Worm (Caenorhabditis elegans) whole organism, L4 larva: Measurements from ENCODE around the gene dsl-6.

Experiments
- F10B5.3 ChIP-seq: sonication (generic microtip); optimal IDR thresholded peaks from 2 replicates; lab custom pipeline; 2016; ENCODE audit warnings: mild to moderate bottlenecking, missing genetic modification characterization, missing compliant biosample characterization
- F44E2.7 ChIP-seq: fragments of 200-800 bp; sonication (Bioruptor generic); IDR thresholded peaks from 2 replicates; pipeline ENCODE4 v2.1.2; 2022; ENCODE audit warnings: missing genetic modification characterization, missing compliant biosample characterization
- T20F7.1 ChIP-seq: fragments of 200-800 bp; sonication (Bioruptor generic); optimal IDR thresholded peaks from 2 replicates; lab custom pipeline; 2018; ENCODE audit warnings: mild to moderate bottlenecking, missing genetic modification characterization, missing compliant biosample characterization
- Y105C5A.15 ChIP-seq: fragments of 200-800 bp; sonication (Bioruptor generic); IDR thresholded peaks from 2 replicates; pipeline ENCODE4 v1.3.6; 2022; ENCODE audit warnings: missing genetic modification characterization, missing compliant biosample characterization
- Y75B8A.6 ChIP-seq: fragments of 200-800 bp; sonication (Bioruptor generic); IDR thresholded peaks from 2 replicates; pipeline ENCODE4 v1.3.6; 2022; ENCODE audit warnings: missing genetic modification reagents, missing genetic modification characterization, missing compliant biosample characterization
- ZK546.5 ChIP-seq, 2 experiments: sonication (generic microtip); optimal IDR thresholded peaks; 2 replicates each; lab custom pipeline; 2017; ENCODE audit warnings: missing biosample characterization in 2 of 2, missing genetic modification characterization in 2 of 2
- ceh-20 ChIP-seq: fragments of 200-800 bp; sonication (Bioruptor generic); IDR thresholded peaks from 2 replicates; pipeline ENCODE4 v1.3.6; 2022; ENCODE audit warnings: missing genetic modification reagents, missing genetic modification characterization, missing compliant biosample characterization
- ceh-44 ChIP-seq: fragments of 200-800 bp; sonication (Bioruptor generic); IDR thresholded peaks from 2 replicates; pipeline ENCODE4 v1.3.6; 2022; ENCODE audit warnings: missing genetic modification reagents, missing genetic modification characterization, missing compliant biosample characterization
- ceh-62 ChIP-seq: sonication (generic microtip); optimal IDR thresholded peaks from 2 replicates; lab custom pipeline; 2017; ENCODE audit warnings: missing biosample characterization, missing genetic modification characterization
- cey-2 ChIP-seq: sonication (generic microtip); optimal IDR thresholded peaks from 3 replicates; lab custom pipeline; 2017; ENCODE audit warnings: missing genetic modification characterization, mild to moderate bottlenecking, missing compliant biosample characterization, antibody characterized with exemption, borderline replicate concordance; ENCODE audit not compliant: insufficient read depth
- daf-16 ChIP-seq, 3 experiments: sonication (generic microtip); optimal IDR thresholded peaks; 2 replicates each; lab custom pipeline; 2016 to 2017; ENCODE audit warnings: missing genetic modification characterization in 3 of 3, missing genetic modification reagents in 3 of 3, mild to moderate bottlenecking in 2 of 3, missing compliant biosample characterization in 2 of 3, missing biosample characterization in 1 of 3, moderate library complexity in 1 of 3
- dpl-1 ChIP-seq: fragments of 150-350 bp; optimal IDR thresholded peaks from 2 replicates; lab custom pipeline; 2014; ENCODE audit warnings: missing biosample characterization, missing genetic modification reagents, missing genetic modification characterization
- duxl-1 ChIP-seq: sonication (generic microtip); optimal IDR thresholded peaks from 2 replicates; lab custom pipeline; 2016; ENCODE audit warnings: mild to moderate bottlenecking, missing genetic modification characterization, moderate library complexity, missing compliant biosample characterization; ENCODE audit not compliant: poor library complexity
- dve-1 ChIP-seq: sonication (generic microtip); optimal IDR thresholded peaks from 2 replicates; lab custom pipeline; 2017; ENCODE audit warnings: antibody characterized with exemption, mild to moderate bottlenecking, missing genetic modification characterization, missing compliant biosample characterization; ENCODE audit not compliant: insufficient read depth
- hif-1 ChIP-seq, 2 experiments: sonication (generic microtip); optimal IDR thresholded peaks; 2 replicates each; lab custom pipeline; 2016 to 2017; ENCODE audit warnings: missing compliant biosample characterization in 2 of 2, missing genetic modification characterization in 2 of 2, missing genetic modification reagents in 2 of 2, missing genotype in 2 of 2, mild to moderate bottlenecking in 1 of 2
- hlh-30 ChIP-seq: sonication (generic microtip); optimal IDR thresholded peaks from 2 replicates; lab custom pipeline; 2017; ENCODE audit warnings: antibody characterized with exemption, mild to moderate bottlenecking, missing genetic modification characterization, missing compliant biosample characterization; ENCODE audit not compliant: insufficient read depth
- hmg-1.1 ChIP-seq: fragments of 200-800 bp; sonication (Bioruptor generic); IDR thresholded peaks from 2 replicates; pipeline ENCODE4 v1.3.6; 2022; ENCODE audit warnings: missing genetic modification reagents, missing genetic modification characterization, missing compliant biosample characterization
- jun-1 ChIP-seq: fragments of 150-350 bp; optimal IDR thresholded peaks from 2 replicates; lab custom pipeline; 2014; ENCODE audit warnings: missing biosample characterization, missing genetic modification reagents, missing genetic modification characterization
- mdt-29 ChIP-seq: fragments of 200-800 bp; sonication (Bioruptor generic); IDR thresholded peaks from 2 replicates; pipeline ENCODE4 v1.3.6; 2022; ENCODE audit warnings: missing genetic modification reagents, missing genetic modification characterization, missing compliant biosample characterization
- mep-1 ChIP-seq: fragments of 150-350 bp; sonication (generic microtip); optimal IDR thresholded peaks from 3 replicates; lab custom pipeline; 2014; ENCODE audit warnings: missing biosample characterization, missing genetic modification characterization
- nhr-10 ChIP-seq: fragments of 150-350 bp; optimal IDR thresholded peaks from 2 replicates; lab custom pipeline; 2014; ENCODE audit warnings: missing biosample characterization, missing genetic modification characterization
- nhr-11 ChIP-seq: fragments of 150-350 bp; optimal IDR thresholded peaks from 2 replicates; lab custom pipeline; 2014; ENCODE audit warnings: missing biosample characterization, missing genetic modification characterization
- nhr-42 ChIP-seq: fragments of 200-800 bp; sonication (Bioruptor generic); IDR thresholded peaks from 2 replicates; pipeline ENCODE4 v1.3.6; 2022; ENCODE audit warnings: missing genetic modification characterization, missing compliant biosample characterization
- set-16 ChIP-seq: fragments of 200-800 bp; sonication (Bioruptor generic); IDR thresholded peaks from 2 replicates; pipeline ENCODE4 v1.3.6; 2022; ENCODE audit warnings: missing genetic modification reagents, missing genetic modification characterization, missing compliant biosample characterization
- snpc-4 ChIP-seq: fragments of 150-350 bp; optimal IDR thresholded peaks from 2 replicates; lab custom pipeline; 2014; ENCODE audit warnings: missing biosample characterization, missing genetic modification characterization
- spr-1 ChIP-seq: sonication (generic microtip); optimal IDR thresholded peaks from 2 replicates; lab custom pipeline; 2016; ENCODE audit warnings: mild to moderate bottlenecking, missing genetic modification characterization, missing compliant biosample characterization
- spr-3 ChIP-seq: fragments of 200-800 bp; sonication (Bioruptor generic); optimal IDR thresholded peaks from 2 replicates; lab custom pipeline; 2018; ENCODE audit warnings: mild to moderate bottlenecking, missing genetic modification characterization, missing compliant biosample characterization
- unc-39 ChIP-seq: sonication (generic microtip); optimal IDR thresholded peaks from 2 replicates; lab custom pipeline; 2017; ENCODE audit warnings: missing biosample characterization, missing genetic modification characterization
- unc-62 ChIP-seq, 3 experiments: fragments of 150-350 bp in 1 of 3; sonication (generic microtip); optimal IDR thresholded peaks in 2 of 3; peaks in 1 of 3; 1 replicate in 1 of 3; 2 replicates in 2 of 3; lab custom pipeline; 2014 to 2017; ENCODE audit warnings: missing biosample characterization in 3 of 3, missing genetic modification characterization in 3 of 3, missing genetic modification reagents in 3 of 3, missing genotype in 1 of 3
- vab-7 ChIP-seq: fragments of 200-800 bp; sonication (Bioruptor generic); IDR thresholded peaks from 2 replicates; pipeline ENCODE4 v1.3.6; 2022; ENCODE audit warnings: missing genetic modification reagents, missing genetic modification characterization, missing compliant biosample characterization

The dsl-6 gene

DNA sequence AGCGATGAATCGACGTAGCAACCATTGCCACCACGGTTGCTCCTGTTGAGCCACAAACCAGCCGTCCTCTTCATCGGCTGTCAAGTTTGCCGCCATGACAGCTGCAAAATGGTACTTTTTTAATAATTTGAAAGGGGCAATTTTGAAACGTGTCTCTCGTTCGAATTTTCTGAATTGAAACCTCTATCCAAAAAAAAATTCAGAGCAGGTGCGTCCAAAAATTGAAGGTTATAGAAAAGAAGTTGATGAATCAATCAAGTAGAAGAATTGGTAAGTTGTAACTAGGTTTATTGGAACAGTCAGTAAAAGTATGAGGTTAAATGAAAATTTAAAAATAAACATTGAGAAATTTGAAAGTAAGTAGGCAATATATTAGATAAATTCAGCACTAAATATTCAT is 36.7 kb downstream of the dsl-6 start, which contains the start of gene T01G1.4:
Gene T01G1.4 (minus strand): TSS at position 101 of the 400 bp plus-strand sequence.
- TF ChIP-seq jun-1 (no peak), cey-2 (tag; lab: Kevin White, UChicago) (no peak), dve-1 (tag; lab: Kevin White, UChicago) (no peak), dpl-1 (GFP tag; lab: Kevin White, UChicago) (no peak), spr-3 (GFP tag; lab: Kevin White, UChicago) (no peak), hif-1 (tag; optimal IDR thresholded peaks at IDR 0.05; lab: Kevin White, UChicago) (no peak), spr-1 (tag; lab: Kevin White, UChicago) (no peak), Y105C5A.15 (GFP tag; lab: Robert Waterston, UW) (no peak), snpc-4 (no peak)

DNA sequence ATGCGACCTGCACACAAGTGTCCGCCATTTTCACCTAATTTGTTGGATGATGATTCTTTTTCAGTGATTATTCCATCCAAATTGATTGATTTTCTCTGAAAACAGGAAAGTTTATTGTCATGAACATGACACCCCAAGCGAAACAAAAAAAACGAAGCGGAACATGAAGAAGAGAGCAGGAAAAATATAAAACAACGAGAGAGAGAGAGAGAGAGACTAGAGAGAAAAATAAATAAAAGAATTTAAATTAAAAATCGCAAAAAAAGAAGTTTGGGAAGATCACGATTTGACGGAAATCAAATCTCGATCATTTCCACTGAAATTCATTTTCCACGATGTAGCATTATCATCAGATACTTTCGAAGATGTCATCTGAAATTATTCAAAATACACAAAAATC is 38.3 kb downstream of the dsl-6 start, which contains the start of gene klp-12:
Gene klp-12 (minus strand): TSS at position 101 of the 400 bp plus-strand sequence.
- TF ChIP-seq T20F7.1 (no peak), ceh-62 (no peak), duxl-1 (no peak), nhr-10 (tag; lab: Kevin White, UChicago) (no peak), spr-1 (tag; lab: Kevin White, UChicago) (no peak), nhr-42 (no peak), daf-16 (GFP tag; optimal IDR thresholded peaks at IDR 0.05; lab: Kevin White, UChicago) (no peak), daf-16 (tag; optimal IDR thresholded peaks at IDR 0.05; lab: Kevin White, UChicago) (no peak), unc-39 (tag; lab: Kevin White, UChicago) (no peak), F44E2.7 (GFP tag; lab: Robert Waterston, UW) (no peak), set-16 (GFP tag; lab: Robert Waterston, UW) (no peak), F10B5.3 (tag; lab: Kevin White, UChicago) (no peak), vab-7 (GFP tag; lab: Robert Waterston, UW) (no peak), mdt-29 (GFP tag; lab: Robert Waterston, UW) (no peak)

DNA sequence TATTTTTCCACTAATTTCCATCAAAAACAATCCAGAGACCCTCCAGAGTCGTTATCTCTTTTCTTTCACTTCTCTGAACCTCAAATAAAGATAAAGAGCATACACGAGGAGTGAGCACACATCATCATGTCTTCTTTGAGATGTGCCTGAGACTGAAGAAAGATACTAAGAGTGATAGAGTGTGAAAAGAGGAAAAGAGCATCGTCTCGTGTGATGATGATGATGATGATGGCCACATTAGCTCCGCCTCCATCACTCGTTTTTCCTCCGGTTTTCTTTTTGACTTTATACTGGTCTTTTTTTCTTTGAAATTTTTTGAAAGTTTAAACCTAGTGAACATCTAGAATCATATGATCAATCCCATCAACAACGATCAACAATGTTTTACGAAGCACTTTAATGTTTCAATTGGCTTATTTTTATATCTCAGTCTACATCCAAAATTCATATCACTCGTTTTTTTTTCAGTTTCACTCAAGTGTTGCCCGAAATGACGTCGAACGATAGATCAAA is 44.1 kb downstream of the dsl-6 start, which contains the start of gene T01G1.2:
Gene T01G1.2 (plus strand): TSS at position 463 of the 513 bp plus-strand sequence.
- TF ChIP-seq hlh-30 (tag; lab: Kevin White, UChicago) (peak; percentile 71), mep-1 (tag; lab: Kevin White, UChicago) (peak; percentile 11), daf-16 (GFP tag; optimal IDR thresholded peaks at IDR 0.05; lab: Kevin White, UChicago) (peak in 1 of 2 experiments; percentile 42), daf-16 (tag; optimal IDR thresholded peaks at IDR 0.05; lab: Kevin White, UChicago) (no peak), ceh-44 (GFP tag; lab: Robert Waterston, UW) (no peak), ceh-20 (peak; percentile 33; the same call in 1 of the 2 replicates), ZK546.5 (tag; optimal IDR thresholded peaks at IDR 0.05; lab: Kevin White, UChicago) (no peak), unc-62 (GFP tag; optimal IDR thresholded peaks at IDR 0.05 in 1 of 2; lab: Kevin White, UChicago) (peak in 1 of 2 experiments; percentile 10), unc-62 (tag; optimal IDR thresholded peaks at IDR 0.05; lab: Kevin White, UChicago) (no peak), Y75B8A.6 (GFP tag; lab: Robert Waterston, UW) (no peak), nhr-11 (tag; lab: Kevin White, UChicago) (peak; percentile 25)

DNA sequence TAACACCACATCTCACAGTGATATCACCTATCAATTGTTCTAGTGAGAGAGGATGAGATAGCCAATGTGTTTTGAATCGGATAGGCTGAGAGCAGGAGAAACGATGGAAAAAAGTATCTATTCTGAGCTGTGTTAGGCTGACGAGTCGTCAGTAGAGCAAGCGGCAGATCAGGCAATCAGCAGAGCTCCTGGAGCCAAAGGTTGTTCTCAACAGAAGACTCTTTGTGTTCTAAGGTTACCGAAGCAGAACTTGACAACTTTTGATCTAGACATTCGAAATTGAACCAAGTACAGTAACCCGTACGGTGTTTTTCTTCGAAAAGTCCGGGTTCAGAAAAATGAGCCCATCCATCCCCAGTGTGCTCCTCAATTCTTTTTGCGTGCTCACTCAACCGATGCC is 45.3 kb downstream of the dsl-6 start:
- 0 out of 2 replicates have a peak, but pooled peaks have one; percentile 5 for TF ChIP-seq set-16 (GFP tag; lab: Robert Waterston, UW)
- peak; percentile 24; the same call in 1 of the 2 replicates for TF ChIP-seq hmg-1.1 (GFP tag; lab: Robert Waterston, UW)
- TF ChIP-seq F44E2.7 (GFP tag; lab: Robert Waterston, UW) = no peak
- peak in 1 of 2 experiments; percentile 98 for TF ChIP-seq unc-62 (GFP tag; optimal IDR thresholded peaks at IDR 0.05 in 1 of 2; lab: Kevin White, UChicago)
- no peak for TF ChIP-seq unc-62 (tag; optimal IDR thresholded peaks at IDR 0.05; lab: Kevin White, UChicago)
- no peak for TF ChIP-seq vab-7 (GFP tag; lab: Robert Waterston, UW)
